Worm (Caenorhabditis elegans) whole organism, L3 larva: ENCODE measurements around the gene best-12.

ENCODE experiments used
- fkh-10 ChIP-seq: sonication (generic microtip); optimal IDR thresholded peaks from 2 replicates; lab custom pipeline; 2017; ENCODE audit warnings: missing biosample characterization, missing genetic modification reagents, missing genetic modification characterization
- nfya-1 ChIP-seq: sonication (generic microtip); optimal IDR thresholded peaks from 2 replicates; lab custom pipeline; 2017; ENCODE audit warnings: missing genetic modification characterization, mild to moderate bottlenecking, missing compliant biosample characterization, antibody characterized with exemption, moderate library complexity; ENCODE audit not compliant: insufficient read depth
- nhr-11 ChIP-seq: fragments of 150-350 bp; optimal IDR thresholded peaks from 2 replicates; lab custom pipeline; 2014; ENCODE audit warnings: missing biosample characterization, missing genetic modification characterization
- nhr-12 ChIP-seq: fragments of 150-350 bp; optimal IDR thresholded peaks from 2 replicates; lab custom pipeline; 2014; ENCODE audit warnings: missing biosample characterization, missing genetic modification characterization
- nhr-25 ChIP-seq: sonication (generic microtip); optimal IDR thresholded peaks from 2 replicates; lab custom pipeline; 2017; ENCODE audit warnings: missing biosample characterization, missing genetic modification characterization
- pha-4 ChIP-seq: fragments of 150-350 bp; optimal IDR thresholded peaks from 2 replicates; lab custom pipeline; 2014; ENCODE audit warnings: missing biosample characterization, missing genetic modification reagents, missing genetic modification characterization
- pqm-1 ChIP-seq: fragments of 150-350 bp; optimal IDR thresholded peaks from 2 replicates; lab custom pipeline; 2017; ENCODE audit warnings: missing biosample characterization, missing genetic modification characterization, inconsistent platforms
- snpc-4 ChIP-seq: fragments of 150-350 bp; optimal IDR thresholded peaks from 2 replicates; lab custom pipeline; 2014; ENCODE audit warnings: missing biosample characterization, missing genetic modification characterization
- ztf-11 ChIP-seq: fragments of 150-350 bp; optimal IDR thresholded peaks from 2 replicates; lab custom pipeline; 2014; ENCODE audit warnings: missing biosample characterization, missing genetic modification characterization
- ztf-4 ChIP-seq: fragments of 150-350 bp; optimal IDR thresholded peaks from 2 replicates; lab custom pipeline; 2014; ENCODE audit warnings: missing biosample characterization, missing genetic modification characterization

DNA sequence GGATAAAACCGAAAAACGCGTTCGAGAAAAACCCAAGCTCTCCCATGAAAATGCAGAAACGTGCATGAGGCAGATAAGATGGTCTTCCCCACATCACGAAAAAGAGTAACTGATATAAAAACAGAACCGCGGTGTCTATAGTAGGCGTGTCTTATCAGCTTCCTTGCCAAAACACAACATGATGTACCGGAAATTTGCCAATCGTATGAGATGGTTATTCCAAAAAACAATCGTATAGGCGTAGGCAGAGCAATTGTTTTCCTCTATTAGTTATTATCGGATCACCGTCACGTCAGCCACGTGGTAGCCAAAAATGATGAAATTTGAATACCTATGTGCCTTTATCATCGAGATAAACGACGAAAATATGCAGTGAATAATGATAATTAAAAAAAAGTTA is 50.2 kb downstream of the best-12 start, which contains the start of gene str-7:
- no peak for TF ChIP-seq ztf-11
- TF ChIP-seq nhr-11, result no peak
- no peak for TF ChIP-seq nfya-1 (tag; lab: Kevin White, UChicago)
- no peak for TF ChIP-seq pha-4 (tag; lab: Kevin White, UChicago)
- TF ChIP-seq snpc-4 (tag; lab: Kevin White, UChicago), result no peak
- no peak for TF ChIP-seq nhr-25 (tag; lab: Kevin White, UChicago)
- TF ChIP-seq pqm-1 (tag; lab: Kevin White, UChicago), result peak; percentile 2
- TF ChIP-seq nhr-12, result no peak
- no peak for TF ChIP-seq fkh-10 (GFP tag; lab: Kevin White, UChicago)
- TF ChIP-seq ztf-4 (tag; lab: Kevin White, UChicago), result no peak
